Fruit fly (Drosophila melanogaster) whole organism, embryonic: ENCODE results near the gene CG42342.

Source experiments
- Asciz ChIP-seq: fragments of 200-800 bp; sonication (Bioruptor generic); optimal IDR thresholded peaks from 2 replicates; lab custom pipeline; 2017; ENCODE audit warnings: missing biosample characterization, mild to moderate bottlenecking, missing genetic modification characterization, missing genetic modification reagents
- CG10267 ChIP-seq: fragments of 200-800 bp; sonication (Bioruptor generic); optimal IDR thresholded peaks from 2 replicates; lab custom pipeline; 2018; ENCODE audit warnings: missing biosample characterization, mild to moderate bottlenecking, missing genetic modification characterization, moderate library complexity
- CG10366 ChIP-seq: fragments of 200-800 bp; sonication (Bioruptor generic); IDR thresholded peaks from 2 replicates; pipeline ENCODE4 v1.3.6; 2022; ENCODE audit warnings: missing biosample characterization, missing genetic modification characterization
- CG10431 ChIP-seq: fragments of 200-800 bp; sonication (Bioruptor generic); optimal IDR thresholded peaks from 3 replicates; lab custom pipeline; 2018; ENCODE audit warnings: missing biosample characterization, mild to moderate bottlenecking, missing genetic modification characterization
- CG11093 ChIP-seq: fragments of 200-800 bp; sonication (Bioruptor generic); IDR thresholded peaks from 3 replicates; pipeline ENCODE4 v1.3.6; 2022; ENCODE audit warnings: missing biosample characterization, missing genetic modification characterization
- CG12104 ChIP-seq: fragments of 200-800 bp; sonication (Bioruptor generic); optimal IDR thresholded peaks from 3 replicates; lab custom pipeline; 2016; ENCODE audit warnings: missing biosample characterization, missing genetic modification characterization
- CG12219 ChIP-seq: fragments of 200-800 bp; sonication (Bioruptor generic); optimal IDR thresholded peaks from 3 replicates; lab custom pipeline; 2018; ENCODE audit warnings: missing biosample characterization, mild to moderate bottlenecking, missing genetic modification characterization
- CG1233 ChIP-seq: fragments of 200-800 bp; sonication (Bioruptor generic); optimal IDR thresholded peaks from 4 replicates; lab custom pipeline; 2018; ENCODE audit warnings: missing biosample characterization, mild to moderate bottlenecking, missing genetic modification characterization
- CG12391 ChIP-seq: fragments of 200-800 bp; sonication (Bioruptor generic); optimal IDR thresholded peaks from 3 replicates; lab custom pipeline; 2018; ENCODE audit warnings: missing biosample characterization, mild to moderate bottlenecking, missing genetic modification characterization, moderate library complexity
- CG12744 ChIP-seq: fragments of 200-800 bp; sonication (Bioruptor generic); optimal IDR thresholded peaks from 2 replicates; lab custom pipeline; 2016; ENCODE audit warnings: missing biosample characterization, missing genetic modification characterization
- CG13775 ChIP-seq: fragments of 200-800 bp; sonication (Bioruptor generic); optimal IDR thresholded peaks from 3 replicates; lab custom pipeline; 2017; ENCODE audit warnings: missing biosample characterization, mild to moderate bottlenecking, missing genetic modification characterization
- CG14441 ChIP-seq: fragments of 200-800 bp; sonication (Bioruptor generic); IDR thresholded peaks from 2 replicates; pipeline ENCODE4 v1.3.6; 2022; ENCODE audit warnings: missing biosample characterization, missing genetic modification characterization
- CG1529 ChIP-seq: fragments of 200-800 bp; sonication (Bioruptor generic); optimal IDR thresholded peaks from 3 replicates; lab custom pipeline; 2018; ENCODE audit warnings: missing biosample characterization, missing genetic modification characterization
- CG1603 ChIP-seq: fragments of 200-800 bp; sonication (Bioruptor generic); optimal IDR thresholded peaks from 2 replicates; lab custom pipeline; 2019; ENCODE audit warnings: missing biosample characterization, mild to moderate bottlenecking, missing genetic modification characterization, moderate library complexity
- CG4730 ChIP-seq: fragments of 200-800 bp; sonication (Bioruptor generic); IDR thresholded peaks from 2 replicates; pipeline ENCODE4 v1.3.6; 2022; ENCODE audit warnings: missing biosample characterization, missing genetic modification characterization
- CG6813 ChIP-seq: fragments of 200-800 bp; sonication (Bioruptor generic); optimal IDR thresholded peaks from 2 replicates; lab custom pipeline; 2017; ENCODE audit warnings: missing biosample characterization, missing genetic modification characterization, mild to moderate bottlenecking, moderate library complexity, missing genetic modification reagents
- CG8944 ChIP-seq: fragments of 200-800 bp; sonication (Bioruptor generic); optimal IDR thresholded peaks from 3 replicates; lab custom pipeline; 2016; ENCODE audit warnings: missing biosample characterization, missing genetic modification characterization
- D ChIP-seq, 2 experiments: fragments of 200-800 bp in 1 of 2; fragments of >200 bp in 1 of 2; sonication (Bioruptor generic) in 1 of 2; optimal IDR thresholded peaks; 2 replicates in 1 of 2; 3 replicates in 1 of 2; lab custom pipeline; 2017; ENCODE audit warnings: mild to moderate bottlenecking in 1 of 2, missing biosample characterization in 1 of 2, missing genetic modification characterization in 1 of 2, missing genetic modification reagents in 1 of 2
- D19B ChIP-seq: fragments of 200-800 bp; sonication (Bioruptor generic); optimal IDR thresholded peaks from 2 replicates; lab custom pipeline; 2017; ENCODE audit warnings: missing biosample characterization, mild to moderate bottlenecking, missing genetic modification characterization
- Deaf1 ChIP-seq: fragments of 200-800 bp; optimal IDR thresholded peaks from 3 replicates; lab custom pipeline; 2019; ENCODE audit warnings: missing biosample characterization, mild to moderate bottlenecking, missing genetic modification characterization, moderate library complexity
- Drgx ChIP-seq: fragments of 200-800 bp; sonication (Bioruptor generic); IDR thresholded peaks from 2 replicates; pipeline ENCODE4 v1.3.6; 2022; ENCODE audit warnings: missing biosample characterization, missing genetic modification characterization
- HLH3B ChIP-seq: fragments of 200-800 bp; sonication (Bioruptor generic); IDR thresholded peaks from 2 replicates; pipeline ENCODE4 v1.3.6; 2022; ENCODE audit warnings: missing biosample characterization, missing genetic modification characterization
- Lim3 ChIP-seq: fragments of 200-800 bp; sonication (Bioruptor generic); IDR thresholded peaks from 2 replicates; pipeline ENCODE4 v1.3.6; 2022; ENCODE audit warnings: missing biosample characterization, missing genetic modification characterization
- NC2β ChIP-seq: fragments of 200-800 bp; sonication (Bioruptor generic); optimal IDR thresholded peaks from 2 replicates; lab custom pipeline; 2016; ENCODE audit warnings: missing biosample characterization, missing genetic modification characterization
- NK7.1 ChIP-seq: fragments of 200-800 bp; sonication (Bioruptor generic); optimal IDR thresholded peaks from 3 replicates; lab custom pipeline; 2016; ENCODE audit warnings: missing biosample characterization, missing genetic modification characterization
- Nf-YC ChIP-seq: fragments of 200-800 bp; optimal IDR thresholded peaks from 3 replicates; lab custom pipeline; 2019; ENCODE audit warnings: missing biosample characterization, mild to moderate bottlenecking, missing genetic modification characterization, moderate library complexity
- Xbp1 ChIP-seq: fragments of 200-800 bp; sonication (Bioruptor generic); optimal IDR thresholded peaks from 3 replicates; lab custom pipeline; 2016; ENCODE audit warnings: missing biosample characterization, mild to moderate bottlenecking, missing genetic modification characterization
- chif ChIP-seq, 2 experiments: fragments of 200-800 bp; sonication (Bioruptor generic); optimal IDR thresholded peaks; 3 replicates each; lab custom pipeline; 2016; ENCODE audit warnings: missing biosample characterization in 2 of 2, missing genetic modification characterization in 2 of 2
- chinmo ChIP-seq: fragments of 200-800 bp; sonication (Bioruptor generic); IDR thresholded peaks from 4 replicates; pipeline ENCODE4 v1.3.6; 2022; ENCODE audit warnings: missing biosample characterization, missing genetic modification characterization; ENCODE audit not compliant: partially characterized antibody
- crol ChIP-seq: fragments of 200-800 bp; sonication (Bioruptor generic); IDR thresholded peaks from 2 replicates; pipeline ENCODE4 v1.3.6; 2022; ENCODE audit warnings: missing biosample characterization, missing genetic modification characterization
- disco-r ChIP-seq: fragments of 200-800 bp; sonication (Bioruptor generic); optimal IDR thresholded peaks from 2 replicates; lab custom pipeline; 2016; ENCODE audit warnings: missing biosample characterization, missing genetic modification characterization
- dm ChIP-seq: fragments of 200-800 bp; sonication (Bioruptor generic); optimal IDR thresholded peaks from 3 replicates; lab custom pipeline; 2016; ENCODE audit warnings: missing biosample characterization, missing genetic modification characterization
- gro ChIP-seq: fragments of 200-800 bp; sonication (Bioruptor generic); optimal IDR thresholded peaks from 2 replicates; lab custom pipeline; 2016; ENCODE audit warnings: missing biosample characterization, missing genetic modification characterization
- h ChIP-seq: fragments of >200 bp; optimal IDR thresholded peaks from 2 replicates; lab custom pipeline; 2017
- hth ChIP-seq: fragments of >200 bp; optimal IDR thresholded peaks from 2 replicates; lab custom pipeline; 2017; ENCODE audit warnings: inconsistent platforms
- ind ChIP-seq: fragments of 200-800 bp; sonication (Bioruptor generic); optimal IDR thresholded peaks from 3 replicates; lab custom pipeline; 2016; ENCODE audit warnings: missing biosample characterization, missing genetic modification characterization
- kah ChIP-seq: fragments of 200-800 bp; sonication (Bioruptor generic); optimal IDR thresholded peaks from 2 replicates; lab custom pipeline; 2018; ENCODE audit warnings: missing biosample characterization, mild to moderate bottlenecking, missing genetic modification characterization
- nmo ChIP-seq: fragments of 200-800 bp; sonication (Bioruptor generic); optimal IDR thresholded peaks from 2 replicates; lab custom pipeline; 2018; ENCODE audit warnings: missing biosample characterization, mild to moderate bottlenecking, missing genetic modification characterization, moderate library complexity
- otp ChIP-seq: fragments of 200-800 bp; sonication (Bioruptor generic); IDR thresholded peaks from 3 replicates; pipeline ENCODE4, ENCODE4 v1.3.6; 2022; ENCODE audit warnings: missing biosample characterization, missing genetic modification characterization
- p53 ChIP-seq: fragments of 200-800 bp; sonication (Bioruptor generic); optimal IDR thresholded peaks from 2 replicates; lab custom pipeline; 2016; ENCODE audit warnings: missing biosample characterization, missing genetic modification characterization
- prd ChIP-seq, 3 experiments: fragments of >200 bp in 2 of 3; fragments of 200-800 bp in 1 of 3; sonication (Bioruptor generic) in 1 of 3; optimal IDR thresholded peaks in 2 of 3; IDR thresholded peaks in 1 of 3; 2 replicates in 2 of 3; 3 replicates in 1 of 3; pipeline versions ENCODE4 v1.3.6 to Lab custom; 2017 to 2022; ENCODE audit warnings: missing biosample characterization in 1 of 3, missing genetic modification characterization in 1 of 3
- pzg ChIP-seq: fragments of 200-800 bp; sonication (Bioruptor generic); optimal IDR thresholded peaks from 3 replicates; lab custom pipeline; 2018; ENCODE audit warnings: missing biosample characterization, mild to moderate bottlenecking, missing genetic modification characterization, moderate library complexity
- row ChIP-seq: fragments of 200-800 bp; sonication (Bioruptor generic); IDR thresholded peaks from 3 replicates; pipeline ENCODE4 v1.3.6; 2022; ENCODE audit warnings: missing biosample characterization, missing genetic modification characterization
- sens-2 ChIP-seq: fragments of 200-800 bp; sonication (Bioruptor generic); IDR thresholded peaks from 2 replicates; pipeline ENCODE4 v1.3.6; 2022; ENCODE audit warnings: missing biosample characterization, missing genetic modification characterization
- sim ChIP-seq: fragments of 200-800 bp; sonication (Bioruptor generic); IDR thresholded peaks from 2 replicates; pipeline ENCODE4 v1.3.6; 2022; ENCODE audit warnings: missing biosample characterization, missing genetic modification characterization
- sna ChIP-seq: fragments of 200-800 bp; sonication (Bioruptor generic); IDR thresholded peaks from 2 replicates; pipeline ENCODE4 v1.3.6; 2022; ENCODE audit warnings: missing biosample characterization, missing genetic modification characterization; ENCODE audit not compliant: partially characterized antibody
- ssp ChIP-seq: fragments of 200-800 bp; sonication (Bioruptor generic); IDR thresholded peaks from 2 replicates; pipeline ENCODE4 v1.3.6; 2022; ENCODE audit warnings: missing biosample characterization, missing genetic modification characterization
- tio ChIP-seq: fragments of 200-800 bp; sonication (Bioruptor generic); optimal IDR thresholded peaks from 2 replicates; lab custom pipeline; 2017; ENCODE audit warnings: missing biosample characterization, missing genetic modification characterization, inconsistent platforms
- tna ChIP-seq: fragments of 200-800 bp; sonication (Bioruptor generic); IDR thresholded peaks from 2 replicates; pipeline ENCODE4 v1.3.6; 2022; ENCODE audit warnings: missing biosample characterization, missing genetic modification characterization; ENCODE audit not compliant: partially characterized antibody
- unpg ChIP-seq: fragments of 200-800 bp; sonication (Bioruptor generic); optimal IDR thresholded peaks from 3 replicates; lab custom pipeline; 2018; ENCODE audit warnings: missing biosample characterization, mild to moderate bottlenecking, missing genetic modification characterization, moderate library complexity

Gene CG42342

dm6 chr3R:16496209-16496608, 6.4 kb upstream of the CG42342 start (continued):
- TF ChIP-seq dm (GFP tag; lab: Kevin White, UChicago) (no peak), kah (GFP tag; lab: Kevin White, UChicago) (peak; percentile 33), CG1529 (GFP tag; lab: Kevin White, UChicago) (peak; percentile 55), CG6813 (GFP tag; lab: Kevin White, UChicago) (peak; percentile 2), row (GFP tag; lab: Robert Waterston, UW) (peak; percentile 56), nmo (peak; percentile 68), hth (lab: Kevin White, UChicago) (no peak), chinmo (GFP tag; lab: Robert Waterston, UW) (no peak), CG10366 (GFP tag; lab: Robert Waterston, UW) (0 out of 2 replicates have a peak, but pooled peaks have one; percentile 12), gro (GFP tag; lab: Kevin White, UChicago) (no peak), CG1603 (no peak), CG11093 (0 out of 3 replicates have a peak, but pooled peaks have one; percentile 42), CG10431 (peak; percentile 7), NC2β (no peak), ssp (GFP tag; lab: Robert Waterston, UW) (peak; percentile 14; the same call in 1 of the 2 replicates), prd (optimal IDR thresholded peaks at IDR 0.05; lab: Kevin White, UChicago) (no peak), prd (GFP tag; IDR thresholded peaks at IDR 0.05; lab: Robert Waterston, UW) (peak; percentile 38; the same call in 1 of the 3 replicates), ind (GFP tag; lab: Kevin White, UChicago) (peak; percentile 13), CG1233 (GFP tag; lab: Kevin White, UChicago) (no peak), pzg (GFP tag; lab: Kevin White, UChicago) (no peak), Xbp1 (GFP tag; lab: Kevin White, UChicago) (peak; percentile 49), tna (no peak), CG12219 (peak; percentile 28), D19B (no peak), CG4730 (0 out of 2 replicates have a peak, but pooled peaks have one; percentile 28), Asciz (GFP tag; lab: Kevin White, UChicago) (peak; percentile 71), Drgx (peak; percentile 78), crol (GFP tag; lab: Robert Waterston, UW) (no peak), chif (GFP tag; optimal IDR thresholded peaks at IDR 0.05; lab: Kevin White, UChicago) (peak; percentile 10 to 54), NK7.1 (no peak), CG12391 (tag; lab: Kevin White, UChicago) (peak; percentile 65), sens-2 (no peak), CG10267 (tag; lab: Kevin White, UChicago) (peak; percentile 47), CG13775 (GFP tag; lab: Kevin White, UChicago) (no peak), Lim3 (no peak), Nf-YC (no peak), h (lab: Kevin White, UChicago) (no peak), otp (GFP tag; lab: Robert Waterston, UW) (0 out of 3 replicates have a peak, but pooled peaks have one; percentile 22), HLH3B (GFP tag; lab: Robert Waterston, UW) (peak; percentile 55; the same call in 1 of the 2 replicates), sna (GFP tag; lab: Robert Waterston, UW) (no peak), CG12744 (GFP tag; lab: Kevin White, UChicago) (no peak), unpg (GFP tag; lab: Kevin White, UChicago) (peak; percentile 68), CG12104 (GFP tag; lab: Kevin White, UChicago) (peak; percentile 11), CG8944 (no peak), Deaf1 (tag; lab: Kevin White, UChicago) (peak; percentile 20), CG14441 (GFP tag; lab: Robert Waterston, UW) (peak; percentile 54; the same call in 1 of the 2 replicates), sim (GFP tag; lab: Robert Waterston, UW) (no peak), p53 (GFP tag; lab: Kevin White, UChicago) (no peak), disco-r (GFP tag; lab: Kevin White, UChicago) (no peak), tio (no peak), D (optimal IDR thresholded peaks at IDR 0.05; lab: Kevin White, UChicago) (no peak), D (GFP tag; optimal IDR thresholded peaks at IDR 0.05; lab: Kevin White, UChicago) (peak; percentile 59)
